Worm (Caenorhabditis elegans): ENCODE results near the gene F54D5.17.

DNA sequence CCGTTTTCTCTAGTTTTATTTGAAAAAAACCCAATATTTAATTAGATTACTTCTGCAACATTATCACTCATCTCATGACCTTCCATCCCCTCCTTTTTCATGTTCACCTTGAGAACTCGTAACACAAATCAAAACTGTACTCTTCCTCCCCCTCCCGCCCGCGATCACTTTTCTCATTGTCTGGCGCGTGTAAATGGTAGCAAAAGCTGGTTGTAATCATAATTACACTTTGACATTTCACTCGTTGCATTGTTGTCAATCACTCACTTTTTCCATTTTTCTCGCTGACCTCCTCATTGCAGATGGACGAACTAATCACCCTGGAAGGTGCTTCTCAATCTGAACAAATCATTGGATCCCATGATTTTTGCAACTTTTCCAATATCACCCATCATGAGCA, 46.1 kb upstream of the F54D5.17 start, which contains the start of gene npr-41:
- TF ChIP-seq nhr-237 (tag; optimal IDR thresholded peaks at IDR 0.05) (no peak), mdl-1 (tag; optimal IDR thresholded peaks at IDR 0.05) (no peak), jun-1 (tag; optimal IDR thresholded peaks at IDR 0.05) (no peak), nhr-25 (tag; optimal IDR thresholded peaks at IDR 0.05; ENCODE audit: borderline replicate concordance, insufficient read depth) (no peak), fos-1 (tag; optimal IDR thresholded peaks at IDR 0.05) (no peak), nhr-111 (GFP tag; optimal IDR thresholded peaks at IDR 0.05) (no peak), R02D3.7 (tag; optimal IDR thresholded peaks at IDR 0.05) (no peak), gei-8 (GFP tag; optimal IDR thresholded peaks at IDR 0.05) (no peak), ctbp-1 (GFP tag; IDR thresholded peaks at IDR 0.05) (no peak), nhr-76 (tag; optimal IDR thresholded peaks at IDR 0.05) (no peak), lsy-2 (tag; optimal IDR thresholded peaks at IDR 0.05) (no peak)

Data from whole organism, L4 larva.